Worm (Caenorhabditis elegans) whole organism, early embryonic: ENCODE results near the gene rbr-2.

Source experiments
- F13C5.2 ChIP-seq: sonication (generic microtip); optimal IDR thresholded peaks from 2 replicates; lab custom pipeline; 2017; ENCODE audit warnings: mild to moderate bottlenecking, missing genetic modification characterization, inconsistent platforms, missing compliant biosample characterization
- aly-1 ChIP-seq: sonication (generic microtip); optimal IDR thresholded peaks from 2 replicates; lab custom pipeline; 2016; ENCODE audit warnings: missing genetic modification characterization, missing compliant biosample characterization
- ama-1 ChIP-seq: fragments of 150-350 bp; optimal IDR thresholded peaks from 2 replicates; lab custom pipeline; 2014
- ceh-13 ChIP-seq: fragments of 200-800 bp; sonication (Bioruptor generic); optimal IDR thresholded peaks from 2 replicates; lab custom pipeline; 2018; ENCODE audit warnings: mild to moderate bottlenecking, missing genetic modification characterization, missing compliant biosample characterization
- flt-1 ChIP-seq: fragments of 200-800 bp; sonication (Bioruptor generic); IDR thresholded peaks from 2 replicates; pipeline ENCODE4 v1.3.6; 2022; ENCODE audit warnings: missing genetic modification characterization, missing compliant biosample characterization
- hmbx-1 ChIP-seq: sonication (generic microtip); optimal IDR thresholded peaks from 2 replicates; lab custom pipeline; 2016; ENCODE audit warnings: mild to moderate bottlenecking, missing genetic modification characterization, missing compliant biosample characterization
- sea-1 ChIP-seq: fragments of 200-800 bp; sonication (Bioruptor generic); conservative IDR thresholded peaks from 2 replicates; pipeline ENCODE4 v1.3.6; 2022; ENCODE audit warnings: missing genetic modification characterization, missing compliant biosample characterization
- tbx-11 ChIP-seq: fragments of 200-800 bp; sonication (Bioruptor generic); IDR thresholded peaks from 2 replicates; pipeline ENCODE4 v1.3.6; 2022; ENCODE audit warnings: missing genetic modification characterization, missing compliant biosample characterization
- tbx-37 ChIP-seq: fragments of 200-800 bp; sonication (Bioruptor generic); conservative IDR thresholded peaks from 2 replicates; pipeline ENCODE4 v1.3.6; 2022; ENCODE audit warnings: missing genetic modification reagents, missing genetic modification characterization, missing compliant biosample characterization
- tra-4 ChIP-seq: sonication (generic microtip); optimal IDR thresholded peaks from 2 replicates; lab custom pipeline; 2017; ENCODE audit warnings: missing genetic modification characterization, missing compliant biosample characterization

DNA sequence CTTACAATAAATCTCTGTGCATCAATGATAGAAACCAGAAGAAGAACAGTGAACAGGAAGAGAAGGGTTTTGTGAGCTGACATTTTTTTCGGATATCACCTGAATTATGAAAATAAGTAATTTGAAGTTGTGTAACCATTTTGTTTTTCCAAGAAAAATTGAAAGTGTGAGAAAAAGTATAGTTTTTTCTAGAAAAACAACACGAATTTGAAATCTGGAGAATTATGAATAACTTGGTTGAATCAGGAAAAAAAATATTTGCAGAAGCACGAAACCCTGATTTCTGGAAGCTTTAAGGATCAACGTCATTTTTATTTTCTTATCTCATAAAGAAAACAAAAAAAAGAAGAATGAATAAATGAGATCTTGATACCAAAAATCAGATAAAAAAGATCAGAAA lies 45.3 kb upstream of the rbr-2 start, which contains the start of gene F13E9.12:
- TF ChIP-seq F13C5.2 (tag; lab: Kevin White, UChicago), result no peak
- TF ChIP-seq ceh-13, result no peak
- TF ChIP-seq aly-1 (tag; lab: Kevin White, UChicago), result no peak
- TF ChIP-seq hmbx-1 (tag; lab: Kevin White, UChicago), result no peak
- TF ChIP-seq tra-4 (tag; lab: Kevin White, UChicago), result no peak
- TF ChIP-seq ama-1 (lab: Kevin White, UChicago), result no peak
- TF ChIP-seq flt-1, result no peak
- TF ChIP-seq tbx-37 (GFP tag; lab: Robert Waterston, UW), result no peak
- TF ChIP-seq sea-1 (GFP tag; lab: Robert Waterston, UW), result no peak
- TF ChIP-seq tbx-11 (GFP tag; lab: Robert Waterston, UW), result no peak
